Worm (Caenorhabditis elegans): ENCODE results near the gene B0280.2.

DNA sequence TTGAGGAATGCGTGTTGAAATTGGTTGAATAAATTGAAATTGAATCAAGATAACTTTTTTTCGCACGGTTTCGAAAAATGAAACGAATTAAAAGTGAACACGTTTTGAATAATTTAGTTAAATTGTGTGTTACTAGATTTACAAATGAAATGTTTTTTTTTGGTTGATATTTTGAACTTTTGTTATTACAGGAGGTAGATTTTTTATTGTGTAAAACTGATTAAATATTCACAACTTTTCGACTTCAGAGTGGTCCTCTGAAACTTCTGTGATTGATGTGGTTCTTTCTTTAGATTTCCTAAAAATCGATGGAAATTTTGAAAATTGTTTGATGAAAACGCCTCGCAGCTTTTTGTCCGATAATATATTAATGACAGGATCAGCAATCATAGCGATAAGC, 48.1 kb upstream of the B0280.2 start, which contains the start of gene ZK418.13:
- no peak for TF ChIP-seq daf-12 (tag; optimal IDR thresholded peaks at IDR 0.05)
- no peak for TF ChIP-seq unc-62 (GFP tag; optimal IDR thresholded peaks at IDR 0.05)
- TF ChIP-seq pqm-1 (tag; optimal IDR thresholded peaks at IDR 0.05), result no peak
- no peak for TF ChIP-seq R02D3.7 (tag; optimal IDR thresholded peaks at IDR 0.05)
- no peak for TF ChIP-seq nhr-12 (tag; optimal IDR thresholded peaks at IDR 0.05)
- no peak for TF ChIP-seq snpc-4 (tag; optimal IDR thresholded peaks at IDR 0.05)
- TF ChIP-seq ceh-82 (tag; optimal IDR thresholded peaks at IDR 0.05), result no peak
- TF ChIP-seq nfya-1 (tag; optimal IDR thresholded peaks at IDR 0.05; ENCODE audit: insufficient read depth), result no peak

Measured in whole organism, L3 larva.